Worm (Caenorhabditis elegans): Measurements from ENCODE around the gene srh-170.

- TF ChIP-seq W03F9.2 (tag; optimal IDR thresholded peaks at IDR 0.05) (no peak), dao-5 (tag; optimal IDR thresholded peaks at IDR 0.05) (no peak)
Measured at ce11 chrV:15399691-15400377, 11.2 kb upstream of the srh-170 start, which contains the start of the genes T06E6.15 and sri-7.

Data from whole organism, L4/young adult.